Fruit fly (Drosophila melanogaster): ENCODE measurements around the gene Rab11.

Gene Rab11

dm6 chr3R:21151090-21151870 lies 40.1 kb downstream of the Rab11 start:
- TF ChIP-seq CG17806 (tag; optimal IDR thresholded peaks at IDR 0.05) (no peak), Snoo (tag; optimal IDR thresholded peaks at IDR 0.05) (no peak), CG4496 (GFP tag; IDR thresholded peaks at IDR 0.05) (peak; percentile 58), CG13204 (GFP tag; optimal IDR thresholded peaks at IDR 0.05) (no peak), CG14655 (GFP tag; optimal IDR thresholded peaks at IDR 0.05) (no peak), Pif1A (GFP tag; optimal IDR thresholded peaks at IDR 0.05) (no peak), CG34367 (tag; optimal IDR thresholded peaks at IDR 0.05) (no peak), D1 (tag; optimal IDR thresholded peaks at IDR 0.05) (no peak), Pif1B (GFP tag; optimal IDR thresholded peaks at IDR 0.05) (no peak), Ets98B (GFP tag; IDR thresholded peaks at IDR 0.05) (peak; percentile 31; the same call in 1 of the 2 replicates), gl (tag; optimal IDR thresholded peaks at IDR 0.05) (no peak), EcR (GFP tag; optimal IDR thresholded peaks at IDR 0.05) (no peak), CG8301 (tag; optimal IDR thresholded peaks at IDR 0.05) (no peak), CG8159 (tag; optimal IDR thresholded peaks at IDR 0.05) (no peak), CG10348 (GFP tag; IDR thresholded peaks at IDR 0.05) (no peak), CG32121 (GFP tag; IDR thresholded peaks at IDR 0.05) (peak; percentile 75), CG9948 (tag; optimal IDR thresholded peaks at IDR 0.05) (peak; percentile 20), fd96Ca (GFP tag; IDR thresholded peaks at IDR 0.05) (no peak), CG12605 (GFP tag; IDR thresholded peaks at IDR 0.05) (0 out of 2 replicates have a peak, but pooled peaks have one; percentile 28), CG15710 (tag; optimal IDR thresholded peaks at IDR 0.05) (no peak), rn (GFP tag; IDR thresholded peaks at IDR 0.05) (no peak)

- TF ChIP-seq EcR (GFP tag; optimal IDR thresholded peaks at IDR 0.05) (peak; percentile 58), CG15710 (tag; optimal IDR thresholded peaks at IDR 0.05) (peak; percentile 71), Pif1B (GFP tag; optimal IDR thresholded peaks at IDR 0.05) (peak; percentile 54), CG17806 (tag; optimal IDR thresholded peaks at IDR 0.05) (peak; percentile 70), CG14655 (GFP tag; optimal IDR thresholded peaks at IDR 0.05) (peak; percentile 87), CG12605 (GFP tag; IDR thresholded peaks at IDR 0.05) (peak; percentile 95), fd96Ca (GFP tag; IDR thresholded peaks at IDR 0.05) (peak; percentile 83; the same call in 2 of the 3 replicates), D1 (tag; optimal IDR thresholded peaks at IDR 0.05) (no peak), CG9948 (tag; optimal IDR thresholded peaks at IDR 0.05) (peak; percentile 54), Snoo (tag; optimal IDR thresholded peaks at IDR 0.05) (peak; percentile 89), gl (tag; optimal IDR thresholded peaks at IDR 0.05) (peak; percentile 92), CG4496 (GFP tag; IDR thresholded peaks at IDR 0.05) (peak; percentile 94), CG8159 (tag; optimal IDR thresholded peaks at IDR 0.05) (peak; percentile 74), CG32121 (GFP tag; IDR thresholded peaks at IDR 0.05) (peak; percentile 74; the same call in 1 of the 2 replicates), CG8301 (tag; optimal IDR thresholded peaks at IDR 0.05) (peak; percentile 84), CG13204 (GFP tag; optimal IDR thresholded peaks at IDR 0.05) (peak; percentile 90), rn (GFP tag; IDR thresholded peaks at IDR 0.05) (peak; percentile 63; the same call in 1 of the 2 replicates), CG34367 (tag; optimal IDR thresholded peaks at IDR 0.05) (peak; percentile 75), Ets98B (GFP tag; IDR thresholded peaks at IDR 0.05) (peak; percentile 97), Pif1A (GFP tag; optimal IDR thresholded peaks at IDR 0.05) (peak; percentile 91), CG10348 (GFP tag; IDR thresholded peaks at IDR 0.05) (no peak)
Observed at dm6 chr3R:21152856-21153278, 41.7 kb downstream of the Rab11 start.

dm6 chr3R:21154130-21154529 lies 42.9 kb downstream of the Rab11 start:
- TF ChIP-seq CG9948 (tag; optimal IDR thresholded peaks at IDR 0.05) (no peak), CG15710 (tag; optimal IDR thresholded peaks at IDR 0.05) (no peak), CG4496 (GFP tag; IDR thresholded peaks at IDR 0.05) (peak; percentile 51; the same call in 1 of the 3 replicates), fd96Ca (GFP tag; IDR thresholded peaks at IDR 0.05) (peak; percentile 33; the same call in 1 of the 3 replicates), gl (tag; optimal IDR thresholded peaks at IDR 0.05) (no peak), CG34367 (tag; optimal IDR thresholded peaks at IDR 0.05) (no peak), CG12605 (GFP tag; IDR thresholded peaks at IDR 0.05) (no peak), EcR (GFP tag; optimal IDR thresholded peaks at IDR 0.05) (no peak), CG17806 (tag; optimal IDR thresholded peaks at IDR 0.05) (no peak), Pif1B (GFP tag; optimal IDR thresholded peaks at IDR 0.05) (no peak), CG13204 (GFP tag; optimal IDR thresholded peaks at IDR 0.05) (no peak)

- TF ChIP-seq Pif1A (GFP tag; optimal IDR thresholded peaks at IDR 0.05) = peak; percentile 12
- TF ChIP-seq Pif1B (GFP tag; optimal IDR thresholded peaks at IDR 0.05) = peak; percentile 27
- TF ChIP-seq CG13204 (GFP tag; optimal IDR thresholded peaks at IDR 0.05) = no peak
Observed at dm6 chr3R:21155931-21156488, 44.8 kb downstream of the Rab11 start.

- TF ChIP-seq CG12605 (GFP tag; IDR thresholded peaks at IDR 0.05) = no peak
- TF ChIP-seq rn (GFP tag; IDR thresholded peaks at IDR 0.05) = no peak
- no peak for TF ChIP-seq CG32121 (GFP tag; IDR thresholded peaks at IDR 0.05)
- no peak for TF ChIP-seq D1 (tag; optimal IDR thresholded peaks at IDR 0.05)
- no peak for TF ChIP-seq EcR (GFP tag; optimal IDR thresholded peaks at IDR 0.05)
- no peak for TF ChIP-seq CG13204 (GFP tag; optimal IDR thresholded peaks at IDR 0.05)
- no peak for TF ChIP-seq CG8301 (tag; optimal IDR thresholded peaks at IDR 0.05)
- no peak for TF ChIP-seq Pif1A (GFP tag; optimal IDR thresholded peaks at IDR 0.05)
- no peak for TF ChIP-seq CG14655 (GFP tag; optimal IDR thresholded peaks at IDR 0.05)
- no peak for TF ChIP-seq CG9948 (tag; optimal IDR thresholded peaks at IDR 0.05)
- TF ChIP-seq Pif1B (GFP tag; optimal IDR thresholded peaks at IDR 0.05) = no peak
- no peak for TF ChIP-seq CG4496 (GFP tag; IDR thresholded peaks at IDR 0.05)
- no peak for TF ChIP-seq CG34367 (tag; optimal IDR thresholded peaks at IDR 0.05)
- TF ChIP-seq CG10348 (GFP tag; IDR thresholded peaks at IDR 0.05) = no peak
Observed at dm6 chr3R:21156572-21157480, 45.6 kb downstream of the Rab11 start.

All from whole organism, pupa.